Worm (Caenorhabditis elegans) whole organism, L1 larva: ENCODE data around the gene R10E4.1.

Source experiments
- ceh-90 ChIP-seq: sonication (generic microtip); optimal IDR thresholded peaks from 2 replicates; lab custom pipeline; 2016; ENCODE audit warnings: missing genetic modification characterization, missing compliant biosample characterization
- egl-27 ChIP-seq, 2 experiments: fragments of 150-350 bp in 1 of 2; sonication (generic microtip); optimal IDR thresholded peaks; 3 replicates each; lab custom pipeline; 2017 to 2018; ENCODE audit warnings: missing biosample characterization in 2 of 2, missing genetic modification characterization in 2 of 2, missing genetic modification reagents in 2 of 2
- elt-2 ChIP-seq: sonication (generic microtip); optimal IDR thresholded peaks from 2 replicates; lab custom pipeline; 2016; ENCODE audit warnings: missing genetic modification characterization, mild to moderate bottlenecking, inconsistent platforms, missing compliant biosample characterization, missing genetic modification reagents
- elt-3 ChIP-seq, 6 experiments: fragments of 150-350 bp in 1 of 6; sonication (generic microtip); optimal IDR thresholded peaks; 2 replicates each; lab custom pipeline; 2017 to 2018; ENCODE audit warnings: missing biosample characterization in 6 of 6, missing genetic modification characterization in 6 of 6, inconsistent platforms in 1 of 6
- lin-15B ChIP-seq: fragments of 150-350 bp; sonication (generic microtip); optimal IDR thresholded peaks from 3 replicates; lab custom pipeline; 2014; ENCODE audit warnings: missing biosample characterization, missing genetic modification characterization
- lir-3 ChIP-seq: sonication (generic microtip); optimal IDR thresholded peaks from 2 replicates; lab custom pipeline; 2016; ENCODE audit warnings: mild to moderate bottlenecking, missing genetic modification characterization, moderate library complexity, missing compliant biosample characterization; ENCODE audit not compliant: poor library complexity
- nhr-237 ChIP-seq: fragments of 150-350 bp; optimal IDR thresholded peaks from 2 replicates; lab custom pipeline; 2014; ENCODE audit warnings: missing biosample characterization, missing genetic modification characterization
- pqm-1 ChIP-seq: sonication (generic microtip); optimal IDR thresholded peaks from 3 replicates; lab custom pipeline; 2017; ENCODE audit warnings: missing biosample characterization, missing genetic modification characterization
- snpc-4 ChIP-seq: fragments of 150-350 bp; optimal IDR thresholded peaks from 2 replicates; lab custom pipeline; 2014; ENCODE audit warnings: missing biosample characterization, missing genetic modification characterization
- sox-4 ChIP-seq: sonication (generic microtip); optimal IDR thresholded peaks from 2 replicates; lab custom pipeline; 2016; ENCODE audit warnings: missing genetic modification characterization, missing compliant biosample characterization
- tbx-2 ChIP-seq: sonication (generic microtip); optimal IDR thresholded peaks from 2 replicates; lab custom pipeline; 2016; ENCODE audit warnings: missing genetic modification characterization, missing compliant biosample characterization
- zag-1 ChIP-seq: fragments of 150-350 bp; optimal IDR thresholded peaks from 2 replicates; lab custom pipeline; 2014; ENCODE audit warnings: missing biosample characterization, missing genetic modification characterization

- TF ChIP-seq snpc-4 (tag; lab: Kevin White, UChicago) (no peak), pqm-1 (no peak), nhr-237 (tag; lab: Kevin White, UChicago) (no peak), zag-1 (tag; lab: Kevin White, UChicago) (no peak), lin-15B (no peak), elt-3 (tag; optimal IDR thresholded peaks at IDR 0.05; lab: Kevin White, UChicago) (no peak), tbx-2 (tag; lab: Kevin White, UChicago) (no peak), elt-2 (tag; lab: Kevin White, UChicago) (no peak), sox-4 (tag; lab: Kevin White, UChicago) (no peak), ceh-90 (no peak), egl-27 (tag; optimal IDR thresholded peaks at IDR 0.05; lab: Kevin White, UChicago) (no peak), lir-3 (tag; lab: Kevin White, UChicago) (no peak)
Observed at ce11 chrIII:4244285-4244684, 25.3 kb upstream of the R10E4.1 start, which contains the start of gene zhit-2.
